Fruit fly (Drosophila melanogaster): ENCODE measurements around the gene rtp.

rtp gene

DNA sequence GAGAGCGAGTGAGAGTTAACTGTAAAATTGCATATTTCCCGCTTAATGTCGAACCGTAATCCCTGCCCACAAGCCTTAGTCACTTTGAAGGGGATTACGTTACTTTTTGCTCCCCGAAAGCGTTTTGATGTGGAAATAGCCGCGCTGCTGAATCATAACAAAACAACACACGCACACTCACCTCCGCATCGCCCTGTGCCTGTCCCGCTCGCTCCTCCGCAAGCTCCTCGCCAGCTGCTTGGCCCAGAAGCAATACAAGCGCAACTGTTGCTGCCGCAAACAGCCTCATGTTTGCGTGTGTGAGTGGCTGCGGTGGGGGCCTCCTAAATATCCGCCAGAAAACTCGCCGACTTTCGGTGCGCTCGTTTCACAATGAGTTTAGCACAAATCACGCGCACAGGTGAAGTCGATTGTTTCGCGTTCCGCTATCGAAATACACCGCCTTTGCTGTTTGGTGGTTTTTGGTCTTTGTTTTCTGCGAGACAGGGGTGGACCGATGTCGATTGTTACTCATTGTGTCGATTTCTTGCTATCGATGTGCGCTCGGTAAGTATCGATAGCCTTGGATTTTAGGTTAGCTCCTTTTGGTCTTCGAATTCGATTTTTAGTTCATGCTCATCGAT lies 14.2 kb upstream of the rtp start, which contains the start of gene CtsF:
Gene CtsF (minus strand): TSS at position 503 of the 623 bp plus-strand sequence.
- TF ChIP-seq gt (GFP tag; IDR thresholded peaks at IDR 0.05) = no peak
- no peak for TF ChIP-seq CG2202 (tag; optimal IDR thresholded peaks at IDR 0.05)
- TF ChIP-seq CG2678 (tag; optimal IDR thresholded peaks at IDR 0.05) = peak; percentile 3
- TF ChIP-seq Camta (GFP tag; optimal IDR thresholded peaks at IDR 0.05) = peak; percentile 26
- TF ChIP-seq CG34376 (GFP tag; optimal IDR thresholded peaks at IDR 0.05) = peak; percentile 42
- peak; percentile 99 for TF ChIP-seq vnd (GFP tag; IDR thresholded peaks at IDR 0.05; ENCODE audit: partially characterized antibody)
- peak; percentile 15 for TF ChIP-seq CG2120 (GFP tag; optimal IDR thresholded peaks at IDR 0.05)
- TF ChIP-seq HmgD (GFP tag; optimal IDR thresholded peaks at IDR 0.05) = peak; percentile 30
- TF ChIP-seq YL-1 (GFP tag; optimal IDR thresholded peaks at IDR 0.05) = peak; percentile 81
- TF ChIP-seq Stat92E (GFP tag; optimal IDR thresholded peaks at IDR 0.05) = peak in 1 of 3 experiments; percentile 27
- no peak for TF ChIP-seq CG7271 (tag; optimal IDR thresholded peaks at IDR 0.05)
- TF ChIP-seq CG4360 (GFP tag; IDR thresholded peaks at IDR 0.05) = peak; percentile 45
- peak; percentile 15 for TF ChIP-seq chn (GFP tag; optimal IDR thresholded peaks at IDR 0.05)
- peak; percentile 98 for TF ChIP-seq BEAF-32 (GFP tag; optimal IDR thresholded peaks at IDR 0.05)
- TF ChIP-seq pho (GFP tag; optimal IDR thresholded peaks at IDR 0.05) = peak; percentile 23
- peak; percentile 24 for TF ChIP-seq lilli (GFP tag; optimal IDR thresholded peaks at IDR 0.05)
- no peak for TF ChIP-seq yki (optimal IDR thresholded peaks at IDR 0.05)
- peak; percentile 97 for TF ChIP-seq chinmo (GFP tag; IDR thresholded peaks at IDR 0.05; ENCODE audit: partially characterized antibody)
- TF ChIP-seq pzg (GFP tag; optimal IDR thresholded peaks at IDR 0.05) = peak; percentile 93
- no peak for TF ChIP-seq CG12104 (GFP tag; optimal IDR thresholded peaks at IDR 0.05)
- no peak for TF ChIP-seq CG4820 (GFP tag; optimal IDR thresholded peaks at IDR 0.05)
- TF ChIP-seq nerfin-2 (GFP tag; IDR thresholded peaks at IDR 0.05; ENCODE audit: partially characterized antibody) = peak; percentile 100
- TF ChIP-seq Dbx (GFP tag; IDR thresholded peaks at IDR 0.05) = 0 out of 3 replicates have a peak, but pooled peaks have one; percentile 58
- peak; percentile 87 for TF ChIP-seq crol (GFP tag; IDR thresholded peaks at IDR 0.05)
- TF ChIP-seq CG15479 (GFP tag; optimal IDR thresholded peaks at IDR 0.05) = peak; percentile 39
- no peak for TF ChIP-seq CG15073 (GFP tag; optimal IDR thresholded peaks at IDR 0.05)
- TF ChIP-seq CG18011 (GFP tag; optimal IDR thresholded peaks at IDR 0.05) = no peak
- TF ChIP-seq sqz (GFP tag; optimal IDR thresholded peaks at IDR 0.05) = no peak
- TF ChIP-seq CG1603 (tag; optimal IDR thresholded peaks at IDR 0.05) = peak; percentile 48
- no peak for TF ChIP-seq eve (GFP tag; optimal IDR thresholded peaks at IDR 0.05)
- no peak for TF ChIP-seq Ravus (GFP tag; IDR thresholded peaks at IDR 0.05)
- peak; percentile 0 for TF ChIP-seq p53 (GFP tag; optimal IDR thresholded peaks at IDR 0.05)
- peak; percentile 99 for TF ChIP-seq unc-4 (GFP tag; IDR thresholded peaks at IDR 0.05; ENCODE audit: partially characterized antibody)
- TF ChIP-seq Oli (tag; optimal IDR thresholded peaks at IDR 0.05) = no peak
- TF ChIP-seq CG11723 (GFP tag; optimal IDR thresholded peaks at IDR 0.05) = no peak
- TF ChIP-seq CG30431 (GFP tag; optimal IDR thresholded peaks at IDR 0.05) = no peak
- TF ChIP-seq CG12659 (GFP tag; optimal IDR thresholded peaks at IDR 0.05) = peak; percentile 80
- TF ChIP-seq CoRest (tag; optimal IDR thresholded peaks at IDR 0.05) = peak; percentile 34
- peak; percentile 30 for TF ChIP-seq tap (tag; optimal IDR thresholded peaks at IDR 0.05)
- peak; percentile 93 for TF ChIP-seq CG8478 (optimal IDR thresholded peaks at IDR 0.05)
- 0 out of 2 replicates have a peak, but pooled peaks have one; percentile 20 for TF ChIP-seq ssp (GFP tag; IDR thresholded peaks at IDR 0.05)
- TF ChIP-seq Deaf1 (tag; optimal IDR thresholded peaks at IDR 0.05) = peak; percentile 16
- TF ChIP-seq repo (GFP tag; optimal IDR thresholded peaks at IDR 0.05) = no peak
- TF ChIP-seq shn (GFP tag; optimal IDR thresholded peaks at IDR 0.05) = no peak
- peak; percentile 70 for TF ChIP-seq CG17186 (GFP tag; optimal IDR thresholded peaks at IDR 0.05)
- peak; percentile 98 for TF ChIP-seq inv (GFP tag; IDR thresholded peaks at IDR 0.05; ENCODE audit: partially characterized antibody)
- TF ChIP-seq sr (GFP tag; IDR thresholded peaks at IDR 0.05) = no peak
- TF ChIP-seq zen (tag; optimal IDR thresholded peaks at IDR 0.05) = no peak
- TF ChIP-seq unpg (GFP tag; optimal IDR thresholded peaks at IDR 0.05) = peak; percentile 3
- TF ChIP-seq abd-A (tag; optimal IDR thresholded peaks at IDR 0.05) = peak; percentile 53
